Worm (Caenorhabditis elegans): ENCODE data around the gene pdf-1.

Gene pdf-1

ce11 chrIII:6869996-6870395 lies 42.3 kb downstream of the pdf-1 start, which contains the start of gene K04C2.8:
TSS of gene K04C2.8 (plus strand) at chrIII:6870296.
- TF ChIP-seq ref-1 (GFP tag; conservative IDR thresholded peaks at IDR 0.05), result no peak
- TF ChIP-seq T22C8.4 (GFP tag; IDR thresholded peaks at IDR 0.05), result no peak
- no peak for TF ChIP-seq ztf-29 (GFP tag; IDR thresholded peaks at IDR 0.05)
- no peak for TF ChIP-seq flt-1 (GFP tag; IDR thresholded peaks at IDR 0.05)
- no peak for TF ChIP-seq tab-1 (GFP tag; IDR thresholded peaks at IDR 0.05)
- TF ChIP-seq ztf-23 (GFP tag; IDR thresholded peaks at IDR 0.05), result no peak

DNA sequence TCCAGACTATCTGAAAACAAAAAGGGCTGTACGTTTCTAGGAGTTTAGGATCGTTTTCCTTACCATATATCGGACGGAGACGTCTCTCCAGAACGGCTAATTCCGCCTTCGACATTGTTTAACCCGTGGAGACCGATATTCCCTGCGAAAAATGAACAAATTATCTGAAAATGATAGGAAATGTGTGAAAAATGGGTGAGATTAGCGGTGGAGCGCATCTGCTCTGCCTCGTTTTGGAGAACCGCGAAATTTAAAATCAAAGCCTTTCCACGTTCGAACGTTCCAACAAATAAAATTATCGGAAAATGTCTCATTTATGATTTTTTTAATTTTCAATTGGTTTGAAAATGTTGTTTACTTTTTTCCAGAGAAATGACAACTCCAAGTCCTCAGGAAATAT lies 43.0 kb downstream of the pdf-1 start, which contains the start of the genes cra-1 and kbp-1:
Gene cra-1, minus strand, starts transcription at position 193 of the 400 bp plus-strand sequence.
Gene kbp-1, plus strand, starts transcription at position 366 of the 400 bp plus-strand sequence.
- TF ChIP-seq klf-2 (GFP tag; conservative IDR thresholded peaks at IDR 0.05), result no peak
- TF ChIP-seq med-1 (GFP tag; optimal IDR thresholded peaks at IDR 0.05; ENCODE audit: insufficient read depth), result no peak
- TF ChIP-seq ztf-29 (GFP tag; IDR thresholded peaks at IDR 0.05), result no peak
- TF ChIP-seq cog-1 (tag; optimal IDR thresholded peaks at IDR 0.05), result no peak
- TF ChIP-seq ref-1 (GFP tag; conservative IDR thresholded peaks at IDR 0.05), result no peak
- TF ChIP-seq ztf-23 (GFP tag; IDR thresholded peaks at IDR 0.05), result no peak
- TF ChIP-seq flt-1 (GFP tag; IDR thresholded peaks at IDR 0.05), result no peak
- TF ChIP-seq tab-1 (GFP tag; IDR thresholded peaks at IDR 0.05), result no peak
- TF ChIP-seq T22C8.4 (GFP tag; IDR thresholded peaks at IDR 0.05), result no peak

DNA sequence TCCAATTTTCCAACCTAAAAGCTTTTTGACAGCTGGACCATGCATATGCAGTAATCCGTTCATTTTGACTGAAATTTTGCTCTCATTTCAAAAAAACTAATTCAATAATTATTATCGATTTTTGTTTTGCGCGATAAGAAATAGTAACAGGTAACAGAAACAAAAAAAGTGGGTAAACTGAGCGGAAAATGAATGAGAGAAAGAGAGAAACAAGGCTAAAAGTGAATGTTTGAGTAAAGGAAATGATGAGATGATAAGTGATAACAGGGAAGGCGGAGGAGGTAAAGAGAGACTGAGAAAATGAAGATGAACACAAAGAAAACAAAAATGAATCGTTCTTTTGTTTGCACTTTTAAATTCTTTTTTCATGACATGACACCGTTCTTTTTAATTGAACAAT lies 48.4 kb downstream of the pdf-1 start, which contains the start of gene sma-3:
Gene sma-3, minus strand, starts transcription at position 68 of the 400 bp plus-strand sequence.
- no peak for TF ChIP-seq cog-1 (tag; optimal IDR thresholded peaks at IDR 0.05)
- no peak for TF ChIP-seq ztf-23 (GFP tag; IDR thresholded peaks at IDR 0.05)
- TF ChIP-seq ref-1 (GFP tag; conservative IDR thresholded peaks at IDR 0.05), result no peak
- TF ChIP-seq med-1 (GFP tag; optimal IDR thresholded peaks at IDR 0.05; ENCODE audit: insufficient read depth), result no peak
